Worm (Caenorhabditis elegans) whole organism, L2 larva: ENCODE data around the gene cutl-25.
A peak's percentile ranks its signal among the peaks of the same experiment; 100 is the strongest.

Experiments
- C34F6.9 ChIP-seq: fragments of 150-350 bp; optimal IDR thresholded peaks from 2 replicates; lab custom pipeline; 2014; ENCODE audit warnings: missing biosample characterization, missing genetic modification characterization
- F13H6.1 ChIP-seq: sonication (generic microtip); optimal IDR thresholded peaks from 2 replicates; lab custom pipeline; 2016; ENCODE audit warnings: missing genetic modification characterization, missing compliant biosample characterization
- R02D3.7 ChIP-seq: fragments of 150-350 bp; optimal IDR thresholded peaks from 2 replicates; lab custom pipeline; 2014; ENCODE audit warnings: missing biosample characterization, missing genetic modification characterization
- Y55F3AM.14 ChIP-seq: fragments of 200-800 bp; sonication (Bioruptor generic); optimal IDR thresholded peaks from 2 replicates; lab custom pipeline; 2018; ENCODE audit warnings: mild to moderate bottlenecking, missing genetic modification characterization, missing compliant biosample characterization
- ZK546.5 ChIP-seq: sonication (generic microtip); optimal IDR thresholded peaks from 2 replicates; lab custom pipeline; 2017; ENCODE audit warnings: missing biosample characterization, missing genetic modification characterization
- alr-1 ChIP-seq: fragments of 150-350 bp; optimal IDR thresholded peaks from 2 replicates; lab custom pipeline; 2014; ENCODE audit warnings: missing biosample characterization, missing genetic modification characterization
- aly-2 ChIP-seq: fragments of 150-350 bp; optimal IDR thresholded peaks from 2 replicates; lab custom pipeline; 2014; ENCODE audit warnings: missing biosample characterization, missing genetic modification characterization
- ama-1 ChIP-seq: fragments of 150-350 bp; optimal IDR thresholded peaks from 2 replicates; lab custom pipeline; 2018; ENCODE audit warnings: inconsistent platforms
- blmp-1 ChIP-seq: sonication (generic microtip); optimal IDR thresholded peaks from 2 replicates; lab custom pipeline; 2017; ENCODE audit warnings: missing genetic modification characterization, mild to moderate bottlenecking, missing compliant biosample characterization, antibody characterized with exemption, moderate library complexity; ENCODE audit not compliant: insufficient read depth
- ceh-16 ChIP-seq: fragments of 150-350 bp; optimal IDR thresholded peaks from 2 replicates; lab custom pipeline; 2014; ENCODE audit warnings: missing biosample characterization, missing genetic modification characterization
- ceh-82 ChIP-seq: fragments of 150-350 bp; optimal IDR thresholded peaks from 2 replicates; lab custom pipeline; 2014; ENCODE audit warnings: missing biosample characterization, missing genetic modification characterization
- crh-2 ChIP-seq: sonication (generic microtip); optimal IDR thresholded peaks from 2 replicates; lab custom pipeline; 2017; ENCODE audit warnings: missing biosample characterization, missing genetic modification characterization
- dmd-4 ChIP-seq: sonication (generic microtip); optimal IDR thresholded peaks from 2 replicates; lab custom pipeline; 2017; ENCODE audit warnings: missing biosample characterization, missing genetic modification characterization
- egl-27 ChIP-seq: sonication (generic microtip); optimal IDR thresholded peaks from 3 replicates; lab custom pipeline; 2017; ENCODE audit warnings: missing biosample characterization, missing genetic modification reagents, missing genetic modification characterization
- elt-1 ChIP-seq: fragments of 150-350 bp; optimal IDR thresholded peaks from 2 replicates; lab custom pipeline; 2014; ENCODE audit warnings: missing biosample characterization, missing genetic modification characterization
- fos-1 ChIP-seq: fragments of 150-350 bp; optimal IDR thresholded peaks from 2 replicates; lab custom pipeline; 2014; ENCODE audit warnings: missing biosample characterization, missing genetic modification characterization
- gmeb-1 ChIP-seq: fragments of 150-350 bp; optimal IDR thresholded peaks from 2 replicates; lab custom pipeline; 2014; ENCODE audit warnings: missing biosample characterization, missing genetic modification characterization
- lin-11 ChIP-seq: fragments of 150-350 bp; sonication (generic microtip); optimal IDR thresholded peaks from 2 replicates; lab custom pipeline; 2014; ENCODE audit warnings: missing biosample characterization, missing genetic modification characterization, inconsistent platforms, mixed read lengths
- lin-13 ChIP-seq: fragments of 150-350 bp; optimal IDR thresholded peaks from 2 replicates; lab custom pipeline; 2014; ENCODE audit warnings: missing biosample characterization, missing genetic modification reagents, missing genetic modification characterization
- lin-39 ChIP-seq: fragments of 150-350 bp; optimal IDR thresholded peaks from 2 replicates; lab custom pipeline; 2014; ENCODE audit warnings: missing biosample characterization, missing genetic modification reagents, missing genetic modification characterization
- lsy-2 ChIP-seq, 2 experiments: fragments of 150-350 bp in 1 of 2; sonication (generic microtip) in 1 of 2; optimal IDR thresholded peaks; 2 replicates each; lab custom pipeline; 2014 to 2017; ENCODE audit warnings: missing biosample characterization in 2 of 2, missing genetic modification characterization in 2 of 2
- mab-5 ChIP-seq: fragments of 150-350 bp; optimal IDR thresholded peaks from 2 replicates; lab custom pipeline; 2014; ENCODE audit warnings: missing biosample characterization, missing genetic modification characterization
- mbf-1 ChIP-seq: sonication (generic microtip); optimal IDR thresholded peaks from 2 replicates; lab custom pipeline; 2017; ENCODE audit warnings: missing biosample characterization, missing genetic modification characterization
- mdl-1 ChIP-seq, 2 experiments: fragments of 150-350 bp in 1 of 2; sonication (generic microtip) in 1 of 2; optimal IDR thresholded peaks; 2 replicates each; lab custom pipeline; 2017; ENCODE audit warnings: missing biosample characterization in 2 of 2, missing genetic modification characterization in 2 of 2
- nhr-11 ChIP-seq: fragments of 150-350 bp; optimal IDR thresholded peaks from 2 replicates; lab custom pipeline; 2014; ENCODE audit warnings: missing biosample characterization, missing genetic modification characterization
- nhr-12 ChIP-seq: fragments of 150-350 bp; optimal IDR thresholded peaks from 2 replicates; lab custom pipeline; 2014; ENCODE audit warnings: missing biosample characterization, missing genetic modification characterization
- nhr-129 ChIP-seq: fragments of 150-350 bp; optimal IDR thresholded peaks from 2 replicates; lab custom pipeline; 2014; ENCODE audit warnings: missing biosample characterization, missing genetic modification characterization
- nhr-21 ChIP-seq: fragments of 150-350 bp; optimal IDR thresholded peaks from 2 replicates; lab custom pipeline; 2014; ENCODE audit warnings: missing biosample characterization, missing genetic modification characterization
- nhr-237 ChIP-seq: fragments of 150-350 bp; optimal IDR thresholded peaks from 2 replicates; lab custom pipeline; 2014; ENCODE audit warnings: missing biosample characterization, missing genetic modification characterization
- nhr-25 ChIP-seq: fragments of 150-350 bp; sonication (generic microtip); optimal IDR thresholded peaks from 3 replicates; lab custom pipeline; 2014; ENCODE audit warnings: missing biosample characterization, missing genetic modification characterization
- nhr-6 ChIP-seq: fragments of 150-350 bp; optimal IDR thresholded peaks from 2 replicates; lab custom pipeline; 2014; ENCODE audit warnings: missing biosample characterization, missing genetic modification characterization
- nhr-77 ChIP-seq: fragments of 150-350 bp; optimal IDR thresholded peaks from 2 replicates; lab custom pipeline; 2014; ENCODE audit warnings: missing biosample characterization, missing genetic modification characterization
- peb-1 ChIP-seq: fragments of 150-350 bp; optimal IDR thresholded peaks from 2 replicates; lab custom pipeline; 2014; ENCODE audit warnings: missing biosample characterization, missing genetic modification characterization
- sem-4 ChIP-seq: fragments of 150-350 bp; optimal IDR thresholded peaks from 2 replicates; lab custom pipeline; 2014; ENCODE audit warnings: missing biosample characterization, missing genetic modification reagents, missing genetic modification characterization
- skn-1 ChIP-seq: sonication (generic microtip); optimal IDR thresholded peaks from 2 replicates; lab custom pipeline; 2017; ENCODE audit warnings: missing biosample characterization, missing genetic modification characterization
- sma-3 ChIP-seq: sonication (generic microtip); optimal IDR thresholded peaks from 2 replicates; lab custom pipeline; 2016; ENCODE audit warnings: missing genetic modification reagents, missing genetic modification characterization, missing compliant biosample characterization
- sma-9 ChIP-seq, 2 experiments: fragments of 150-350 bp in 1 of 2; sonication (generic microtip) in 1 of 2; optimal IDR thresholded peaks; 2 replicates each; lab custom pipeline; 2014 to 2016; ENCODE audit warnings: missing genetic modification characterization in 2 of 2, mild to moderate bottlenecking in 1 of 2, missing biosample characterization in 1 of 2, missing compliant biosample characterization in 1 of 2, missing genetic modification reagents in 1 of 2, moderate library complexity in 1 of 2
- snpc-4 ChIP-seq: fragments of 150-350 bp; optimal IDR thresholded peaks from 2 replicates; lab custom pipeline; 2014; ENCODE audit warnings: missing biosample characterization, missing genetic modification characterization
- unc-39 ChIP-seq: fragments of 150-350 bp; optimal IDR thresholded peaks from 2 replicates; lab custom pipeline; 2014; ENCODE audit warnings: missing biosample characterization, missing genetic modification characterization
- unc-55 ChIP-seq: fragments of 150-350 bp; sonication (generic microtip); optimal IDR thresholded peaks from 3 replicates; lab custom pipeline; 2014; ENCODE audit warnings: missing biosample characterization, missing genetic modification reagents, missing genetic modification characterization
- unc-62 ChIP-seq: fragments of 150-350 bp; optimal IDR thresholded peaks from 2 replicates; lab custom pipeline; 2014; ENCODE audit warnings: missing biosample characterization, missing genetic modification reagents, missing genetic modification characterization
- ztf-1 ChIP-seq: fragments of 200-800 bp; sonication (Bioruptor generic); conservative IDR thresholded peaks from 2 replicates; pipeline ENCODE4 v1.3.6; 2022; ENCODE audit warnings: missing genetic modification characterization, missing compliant biosample characterization
- ztf-4 ChIP-seq: fragments of 150-350 bp; optimal IDR thresholded peaks from 2 replicates; lab custom pipeline; 2014; ENCODE audit warnings: missing biosample characterization, missing genetic modification characterization

Gene cutl-25

DNA sequence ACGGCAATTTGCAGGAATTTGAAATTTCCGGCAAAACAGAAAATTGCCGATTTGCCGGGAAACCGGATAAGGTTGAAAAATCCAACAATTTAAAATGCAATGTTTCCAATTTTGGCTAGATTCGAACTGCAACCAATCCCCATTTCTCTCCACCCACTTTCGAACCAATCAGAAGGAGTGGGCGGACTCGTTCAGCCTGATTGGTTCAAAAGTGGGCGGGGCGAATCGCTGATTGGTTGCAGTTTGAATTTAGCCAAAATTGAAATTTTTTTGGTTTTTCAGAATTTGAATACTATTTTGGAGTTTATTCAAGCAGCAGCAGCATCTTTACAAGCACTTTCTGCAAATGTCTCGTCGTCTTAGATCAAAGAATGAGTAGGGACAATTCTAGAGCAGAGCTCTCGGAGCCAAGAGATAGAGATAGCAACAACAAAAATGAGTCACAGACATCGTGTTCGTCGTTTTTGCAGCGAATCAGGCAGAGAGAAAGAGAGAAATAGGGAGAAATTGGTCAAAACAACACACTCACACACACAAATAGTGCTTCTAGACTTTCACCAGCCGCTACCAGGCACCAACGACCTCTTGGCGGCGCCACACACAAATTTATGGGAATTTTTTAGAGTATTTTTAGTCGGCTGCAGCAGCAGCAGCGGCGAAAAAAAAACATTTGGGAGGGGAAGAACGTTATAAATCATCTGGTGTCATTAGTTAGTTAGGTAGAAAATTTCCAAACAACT lies 15.8 kb downstream of the cutl-25 start:
- TF ChIP-seq lin-13 (GFP tag; lab: Kevin White, UChicago) (no peak), ZK546.5 (tag; lab: Kevin White, UChicago) (no peak), lsy-2 (tag; optimal IDR thresholded peaks at IDR 0.05; lab: Kevin White, UChicago) (peak in 1 of 2 experiments; percentile 25), Y55F3AM.14 (GFP tag; lab: Kevin White, UChicago) (peak; percentile 15)

DNA sequence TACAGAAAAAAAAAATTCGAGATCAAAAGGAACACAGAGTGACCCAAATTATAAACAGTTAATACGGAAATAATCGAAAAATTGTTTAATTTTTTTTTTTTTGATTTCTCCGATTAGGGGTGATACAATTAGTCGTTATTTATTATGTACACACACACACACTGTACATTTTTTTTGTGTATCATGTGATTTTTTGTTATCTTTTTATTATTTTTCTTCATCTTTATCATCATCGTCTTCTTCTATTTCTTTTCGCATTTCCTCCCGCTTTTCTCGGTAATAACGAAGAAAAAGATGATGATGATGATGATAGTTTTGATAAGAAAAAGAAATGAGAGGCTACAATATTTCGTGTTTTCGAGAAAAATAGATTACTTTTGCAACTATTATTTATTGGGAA lies 17.1 kb downstream of the cutl-25 start:
- TF ChIP-seq egl-27 (no peak), mdl-1 (tag; optimal IDR thresholded peaks at IDR 0.05; lab: Kevin White, UChicago) (no peak), sma-3 (GFP tag; lab: Kevin White, UChicago) (no peak), C34F6.9 (tag; lab: Kevin White, UChicago) (no peak), dmd-4 (tag; lab: Kevin White, UChicago) (no peak), lin-11 (tag; lab: Kevin White, UChicago) (no peak), snpc-4 (tag; lab: Kevin White, UChicago) (no peak), nhr-77 (tag; lab: Kevin White, UChicago) (no peak), nhr-6 (tag; lab: Kevin White, UChicago) (no peak), fos-1 (tag; lab: Kevin White, UChicago) (peak; percentile 30), nhr-25 (tag; lab: Kevin White, UChicago) (peak; percentile 63), nhr-11 (no peak), unc-62 (no peak), nhr-12 (tag; lab: Kevin White, UChicago) (no peak), mab-5 (tag; lab: Kevin White, UChicago) (no peak), elt-1 (tag; lab: Kevin White, UChicago) (no peak), sem-4 (tag; lab: Kevin White, UChicago) (no peak), R02D3.7 (tag; lab: Kevin White, UChicago) (no peak), peb-1 (tag; lab: Kevin White, UChicago) (no peak), sma-9 (GFP tag; optimal IDR thresholded peaks at IDR 0.05; lab: Kevin White, UChicago) (no peak), sma-9 (tag; optimal IDR thresholded peaks at IDR 0.05; lab: Kevin White, UChicago) (no peak), Y55F3AM.14 (GFP tag; lab: Kevin White, UChicago) (peak; percentile 81), crh-2 (tag; lab: Kevin White, UChicago) (no peak), F13H6.1 (tag; lab: Kevin White, UChicago) (no peak), gmeb-1 (tag; lab: Kevin White, UChicago) (peak; percentile 18), ZK546.5 (tag; lab: Kevin White, UChicago) (no peak), mbf-1 (tag; lab: Kevin White, UChicago) (no peak), unc-55 (GFP tag; lab: Kevin White, UChicago) (no peak), ceh-16 (tag; lab: Kevin White, UChicago) (no peak), lin-39 (tag; lab: Kevin White, UChicago) (no peak), alr-1 (tag; lab: Kevin White, UChicago) (no peak), unc-39 (tag; lab: Kevin White, UChicago) (no peak), ztf-4 (tag; lab: Kevin White, UChicago) (no peak), ztf-1 (GFP tag; lab: Robert Waterston, UW) (no peak), nhr-129 (tag; lab: Kevin White, UChicago) (no peak), lsy-2 (tag; optimal IDR thresholded peaks at IDR 0.05; lab: Kevin White, UChicago) (no peak), skn-1 (tag; lab: Kevin White, UChicago) (no peak), aly-2 (tag; lab: Kevin White, UChicago) (no peak), ceh-82 (tag; lab: Kevin White, UChicago) (no peak), blmp-1 (tag; lab: Kevin White, UChicago) (peak; percentile 33), nhr-21 (tag; lab: Kevin White, UChicago) (no peak), ama-1 (lab: Kevin White, UChicago) (no peak), nhr-237 (tag; lab: Kevin White, UChicago) (no peak)
